Worm (Caenorhabditis elegans) whole organism, midembryonic: ENCODE results near the gene ZK688.4.

Experiments used
- flt-1 ChIP-seq: fragments of 200-800 bp; sonication (Bioruptor generic); IDR thresholded peaks from 2 replicates; pipeline ENCODE4 v1.3.6; 2022; ENCODE audit warnings: missing genetic modification characterization, missing compliant biosample characterization
- ztf-29 ChIP-seq: fragments of 200-800 bp; sonication (Bioruptor generic); IDR thresholded peaks from 2 replicates; pipeline ENCODE4 v1.3.6; 2022; ENCODE audit warnings: missing genetic modification reagents, missing genetic modification characterization, missing compliant biosample characterization

DNA sequence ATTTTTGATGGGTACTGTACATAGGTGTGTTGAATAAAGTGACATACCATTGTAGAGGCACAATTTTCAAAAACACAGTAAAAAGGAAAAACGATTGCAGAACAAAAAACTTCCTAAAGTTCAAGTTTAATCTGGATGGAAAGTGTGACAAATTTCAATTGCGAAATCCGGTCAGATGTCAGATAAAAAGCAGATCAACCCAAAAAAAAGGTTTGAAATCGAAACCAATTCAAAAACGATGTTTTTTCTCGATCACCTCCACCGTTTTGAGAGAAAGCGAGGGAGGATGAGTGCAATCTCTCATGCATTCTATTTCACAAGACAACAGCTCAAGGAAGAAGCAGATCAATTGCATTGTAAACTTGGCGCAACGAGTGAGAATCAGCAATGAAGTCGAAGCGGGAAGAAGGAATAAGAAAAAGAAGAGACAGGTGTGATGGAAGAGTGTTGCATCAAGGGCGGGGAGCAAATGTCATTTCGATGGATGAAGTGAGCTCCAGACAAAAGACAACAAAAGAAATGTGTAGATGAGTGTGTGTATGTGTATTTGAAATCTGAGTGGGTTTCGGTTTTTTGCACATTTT is 14.6 kb upstream of the ZK688.4 start:
- TF ChIP-seq ztf-29, result no peak
- no peak for TF ChIP-seq flt-1 (GFP tag; lab: Robert Waterston, UW)
